Worm (Caenorhabditis elegans): ENCODE data around the gene sas-6.

ce11 chrIV:13764708-13765107 is 23.8 kb downstream of the sas-6 start:
- TF ChIP-seq ama-1 (optimal IDR thresholded peaks at IDR 0.05) = no peak
- no peak for TF ChIP-seq egl-27 (tag; optimal IDR thresholded peaks at IDR 0.05)
- TF ChIP-seq nhr-10 (tag; optimal IDR thresholded peaks at IDR 0.05) = no peak
- TF ChIP-seq blmp-1 (tag; optimal IDR thresholded peaks at IDR 0.05; ENCODE audit: insufficient read depth) = no peak
- no peak for TF ChIP-seq ceh-16 (tag; optimal IDR thresholded peaks at IDR 0.05)
- no peak for TF ChIP-seq nhr-12 (tag; optimal IDR thresholded peaks at IDR 0.05)
- no peak for TF ChIP-seq alr-1 (tag; optimal IDR thresholded peaks at IDR 0.05)
- no peak for TF ChIP-seq nhr-11 (tag; optimal IDR thresholded peaks at IDR 0.05)
- no peak for TF ChIP-seq ztf-11 (tag; optimal IDR thresholded peaks at IDR 0.05)
- TF ChIP-seq snpc-4 (tag; optimal IDR thresholded peaks at IDR 0.05) = no peak
- TF ChIP-seq skn-1 (tag; optimal IDR thresholded peaks at IDR 0.05) = no peak
- no peak for TF ChIP-seq unc-62 (GFP tag; optimal IDR thresholded peaks at IDR 0.05)

Measured in whole organism, L2 larva.